Fruit fly (Drosophila melanogaster) whole organism, embryonic: ENCODE results near the gene cno.

Source experiments
- Atf6 ChIP-seq: fragments of 200-800 bp; sonication (Bioruptor generic); IDR thresholded peaks from 2 replicates; pipeline ENCODE4 v1.3.6; 2022; ENCODE audit warnings: missing biosample characterization, missing genetic modification characterization
- Awh ChIP-seq: fragments of 200-800 bp; sonication (Bioruptor generic); IDR thresholded peaks from 2 replicates; pipeline ENCODE4, ENCODE4 v1.3.6; 2022; ENCODE audit warnings: missing biosample characterization, missing genetic modification characterization
- Bgb ChIP-seq: fragments of 200-800 bp; sonication (Bioruptor generic); IDR thresholded peaks from 2 replicates; pipeline ENCODE4 v1.3.6; 2022; ENCODE audit warnings: missing biosample characterization, missing genetic modification characterization; ENCODE audit not compliant: partially characterized antibody
- CG10274 ChIP-seq: fragments of 200-800 bp; sonication (Bioruptor generic); optimal IDR thresholded peaks from 3 replicates; lab custom pipeline; 2017; ENCODE audit warnings: missing biosample characterization, mild to moderate bottlenecking, missing genetic modification characterization
- CG10565 ChIP-seq: fragments of 200-800 bp; sonication (Bioruptor generic); optimal IDR thresholded peaks from 3 replicates; lab custom pipeline; 2016; ENCODE audit warnings: missing biosample characterization, mild to moderate bottlenecking, missing genetic modification characterization
- CG11560 ChIP-seq: fragments of 200-800 bp; sonication (Bioruptor generic); IDR thresholded peaks from 3 replicates; pipeline ENCODE4 v1.3.6; 2022; ENCODE audit warnings: missing biosample characterization, missing genetic modification characterization
- CG11695 ChIP-seq: fragments of 200-800 bp; sonication (Bioruptor generic); IDR thresholded peaks from 3 replicates; pipeline ENCODE4 v1.3.6; 2022; ENCODE audit warnings: missing biosample characterization, missing genetic modification characterization
- CG12155 ChIP-seq: fragments of 200-800 bp; sonication (Bioruptor generic); optimal IDR thresholded peaks from 3 replicates; lab custom pipeline; 2016; ENCODE audit warnings: missing biosample characterization, missing genetic modification characterization
- CG12391 ChIP-seq: fragments of 200-800 bp; sonication (Bioruptor generic); optimal IDR thresholded peaks from 3 replicates; lab custom pipeline; 2018; ENCODE audit warnings: missing biosample characterization, mild to moderate bottlenecking, missing genetic modification characterization, moderate library complexity
- CG14710 ChIP-seq: fragments of 200-800 bp; sonication (Bioruptor generic); optimal IDR thresholded peaks from 3 replicates; lab custom pipeline; 2019; ENCODE audit warnings: missing biosample characterization, mild to moderate bottlenecking, missing genetic modification characterization, moderate library complexity
- CG14965 ChIP-seq: fragments of 200-800 bp; sonication (Bioruptor generic); optimal IDR thresholded peaks from 2 replicates; lab custom pipeline; 2016; ENCODE audit warnings: missing biosample characterization, missing genetic modification characterization, borderline replicate concordance
- CG18262 ChIP-seq: fragments of 200-800 bp; optimal IDR thresholded peaks from 3 replicates; lab custom pipeline; 2019; ENCODE audit warnings: missing biosample characterization, mild to moderate bottlenecking, missing genetic modification characterization, moderate library complexity
- CG30020 ChIP-seq: fragments of 200-800 bp; optimal IDR thresholded peaks from 2 replicates; lab custom pipeline; 2019; ENCODE audit warnings: missing biosample characterization, mild to moderate bottlenecking, missing genetic modification characterization, moderate library complexity
- CG3065 ChIP-seq: fragments of 200-800 bp; sonication (Bioruptor generic); optimal IDR thresholded peaks from 2 replicates; lab custom pipeline; 2016; ENCODE audit warnings: missing biosample characterization, missing genetic modification characterization
- CG3163 ChIP-seq: fragments of 200-800 bp; sonication (Bioruptor generic); optimal IDR thresholded peaks from 3 replicates; lab custom pipeline; 2016; ENCODE audit warnings: missing biosample characterization, missing genetic modification characterization
- CG3726 ChIP-seq: fragments of 200-800 bp; sonication (Bioruptor generic); IDR thresholded peaks from 3 replicates; pipeline ENCODE4, ENCODE4 v1.3.6; 2022; ENCODE audit warnings: missing biosample characterization, missing genetic modification characterization
- CG4404 ChIP-seq: fragments of 200-800 bp; sonication (Bioruptor generic); IDR thresholded peaks from 2 replicates; pipeline ENCODE4 v1.3.6; 2022; ENCODE audit warnings: missing biosample characterization, missing genetic modification characterization
- CG6254 ChIP-seq: fragments of 200-800 bp; sonication (Bioruptor generic); optimal IDR thresholded peaks from 3 replicates; lab custom pipeline; 2017; ENCODE audit warnings: mild to moderate bottlenecking, missing biosample characterization, missing genetic modification reagents, missing genetic modification characterization
- CG7556 ChIP-seq: fragments of 200-800 bp; sonication (Bioruptor generic); optimal IDR thresholded peaks from 2 replicates; lab custom pipeline; 2017; ENCODE audit warnings: missing biosample characterization, mild to moderate bottlenecking, missing genetic modification characterization
- CG9876 ChIP-seq: fragments of 200-800 bp; sonication (Bioruptor generic); optimal IDR thresholded peaks from 2 replicates; lab custom pipeline; 2016; ENCODE audit warnings: missing biosample characterization, missing genetic modification characterization
- Drgx ChIP-seq: fragments of 200-800 bp; sonication (Bioruptor generic); IDR thresholded peaks from 2 replicates; pipeline ENCODE4 v1.3.6; 2022; ENCODE audit warnings: missing biosample characterization, missing genetic modification characterization
- ERR ChIP-seq: fragments of 200-800 bp; sonication (Bioruptor generic); optimal IDR thresholded peaks from 2 replicates; lab custom pipeline; 2016; ENCODE audit warnings: missing biosample characterization, missing genetic modification characterization
- Ets65A ChIP-seq: fragments of 200-800 bp; sonication (Bioruptor generic); peaks from one replicate; lab custom pipeline; 2016; ENCODE audit warnings: missing biosample characterization, missing genetic modification characterization
- HLH54F ChIP-seq: fragments of 200-800 bp; sonication (Bioruptor generic); optimal IDR thresholded peaks from 3 replicates; lab custom pipeline; 2016; ENCODE audit warnings: missing biosample characterization, missing genetic modification characterization
- Hr51 ChIP-seq, 2 experiments: fragments of 200-800 bp; sonication (Bioruptor generic); optimal IDR thresholded peaks; 2 replicates in 1 of 2; 3 replicates in 1 of 2; lab custom pipeline; 2016 to 2018; ENCODE audit warnings: missing biosample characterization in 2 of 2, missing genetic modification characterization in 2 of 2, mild to moderate bottlenecking in 1 of 2, moderate library complexity in 1 of 2
- Lpt ChIP-seq: fragments of >200 bp; optimal IDR thresholded peaks from 2 replicates; lab custom pipeline; 2018; ENCODE audit warnings: missing biosample characterization, missing genetic modification characterization
- Max ChIP-seq: fragments of 200-800 bp; sonication (Bioruptor generic); optimal IDR thresholded peaks from 2 replicates; lab custom pipeline; 2016; ENCODE audit warnings: missing biosample characterization, mild to moderate bottlenecking, missing genetic modification characterization
- NFAT ChIP-seq: fragments of 200-800 bp; sonication (Bioruptor generic); IDR thresholded peaks from 2 replicates; pipeline ENCODE4 v1.3.6; 2022; ENCODE audit warnings: missing biosample characterization, missing genetic modification characterization
- TFAM ChIP-seq: fragments of 200-800 bp; sonication (Bioruptor generic); optimal IDR thresholded peaks from 2 replicates; lab custom pipeline; 2017; ENCODE audit warnings: missing biosample characterization, missing genetic modification characterization, inconsistent platforms
- bigmax ChIP-seq: fragments of 200-800 bp; sonication (Bioruptor generic); optimal IDR thresholded peaks from 2 replicates; lab custom pipeline; 2018; ENCODE audit warnings: missing biosample characterization, mild to moderate bottlenecking, missing genetic modification characterization
- caup ChIP-seq: fragments of 200-800 bp; sonication (Bioruptor generic); optimal IDR thresholded peaks from 3 replicates; lab custom pipeline; 2017; ENCODE audit warnings: missing biosample characterization, mild to moderate bottlenecking, missing genetic modification characterization, moderate library complexity; ENCODE audit not compliant: severe bottlenecking
- croc ChIP-seq: fragments of 200-800 bp; sonication (Bioruptor generic); conservative IDR thresholded peaks from 3 replicates; pipeline ENCODE4 v1.3.6; 2022; ENCODE audit warnings: missing biosample characterization, missing genetic modification characterization
- cwo ChIP-seq: fragments of 200-800 bp; sonication (Bioruptor generic); optimal IDR thresholded peaks from 3 replicates; lab custom pipeline; 2017; ENCODE audit warnings: missing biosample characterization, missing genetic modification characterization, mild to moderate bottlenecking, moderate library complexity, missing genetic modification reagents
- dysf ChIP-seq: fragments of 200-800 bp; sonication (Bioruptor generic); IDR thresholded peaks from 3 replicates; pipeline ENCODE4 v1.3.6; 2022; ENCODE audit warnings: missing biosample characterization, missing genetic modification characterization
- grn ChIP-seq: fragments of 200-800 bp; sonication (Bioruptor generic); optimal IDR thresholded peaks from 3 replicates; lab custom pipeline; 2017; ENCODE audit warnings: missing biosample characterization, missing genetic modification characterization
- her ChIP-seq: fragments of 200-800 bp; sonication (Bioruptor generic); optimal IDR thresholded peaks from 2 replicates; lab custom pipeline; 2016; ENCODE audit warnings: missing biosample characterization, missing genetic modification characterization
- hth ChIP-seq: fragments of >200 bp; optimal IDR thresholded peaks from 2 replicates; lab custom pipeline; 2017; ENCODE audit warnings: inconsistent platforms
- ind ChIP-seq: fragments of 200-800 bp; sonication (Bioruptor generic); optimal IDR thresholded peaks from 3 replicates; lab custom pipeline; 2016; ENCODE audit warnings: missing biosample characterization, missing genetic modification characterization
- lola ChIP-seq, 3 experiments: fragments of >200 bp in 2 of 3; fragments of 200-800 bp in 1 of 3; sonication (Bioruptor generic) in 1 of 3; optimal IDR thresholded peaks; 2 replicates each; lab custom pipeline; 2017 to 2019; ENCODE audit warnings: missing biosample characterization in 3 of 3, missing genetic modification characterization in 3 of 3, mild to moderate bottlenecking in 1 of 3, moderate library complexity in 1 of 3
- mirr ChIP-seq: fragments of 200-800 bp; sonication (Bioruptor generic); optimal IDR thresholded peaks from 3 replicates; lab custom pipeline; 2018; ENCODE audit warnings: missing biosample characterization, mild to moderate bottlenecking, missing genetic modification characterization
- nerfin-2 ChIP-seq: fragments of 200-800 bp; sonication (Bioruptor generic); IDR thresholded peaks from 2 replicates; pipeline ENCODE4 v1.3.6; 2022; ENCODE audit warnings: missing biosample characterization, missing genetic modification characterization; ENCODE audit not compliant: partially characterized antibody
- nmo ChIP-seq: fragments of 200-800 bp; sonication (Bioruptor generic); optimal IDR thresholded peaks from 2 replicates; lab custom pipeline; 2018; ENCODE audit warnings: missing biosample characterization, mild to moderate bottlenecking, missing genetic modification characterization, moderate library complexity
- onecut ChIP-seq: fragments of 200-800 bp; sonication (Bioruptor generic); IDR thresholded peaks from 2 replicates; pipeline ENCODE4 v1.3.6; 2022; ENCODE audit warnings: missing biosample characterization, missing genetic modification characterization
- sisA ChIP-seq: fragments of 200-800 bp; sonication (Bioruptor generic); IDR thresholded peaks from 2 replicates; pipeline ENCODE4 v1.3.6; 2022; ENCODE audit warnings: missing biosample characterization, missing genetic modification characterization
- so ChIP-seq: fragments of 200-800 bp; sonication (Bioruptor generic); IDR thresholded peaks from 3 replicates; pipeline ENCODE4 v1.3.6; 2022; ENCODE audit warnings: missing biosample characterization, missing genetic modification characterization
- stwl ChIP-seq: fragments of 200-800 bp; sonication (Bioruptor generic); optimal IDR thresholded peaks from 3 replicates; lab custom pipeline; 2018; ENCODE audit warnings: missing biosample characterization, mild to moderate bottlenecking, missing genetic modification characterization, moderate library complexity
- unc-4 ChIP-seq: fragments of 200-800 bp; sonication (Bioruptor generic); IDR thresholded peaks from 2 replicates; pipeline ENCODE4 v1.3.6; 2022; ENCODE audit warnings: missing biosample characterization, missing genetic modification characterization; ENCODE audit not compliant: partially characterized antibody
- wdn ChIP-seq: fragments of 200-800 bp; sonication (Bioruptor generic); IDR thresholded peaks from 2 replicates; pipeline ENCODE4 v1.3.6; 2022; ENCODE audit warnings: missing biosample characterization, missing genetic modification characterization

Gene cno

dm6 chr3R:5263311-5264250 lies 46.3 kb upstream of the cno start (continued):
- peak; percentile 92 for TF ChIP-seq CG7556 (GFP tag; lab: Kevin White, UChicago)
- no peak for TF ChIP-seq her (GFP tag; lab: Kevin White, UChicago)
- peak; percentile 73 for TF ChIP-seq CG6254 (GFP tag; lab: Kevin White, UChicago)
- TF ChIP-seq Bgb (GFP tag; lab: Robert Waterston, UW): no peak
- TF ChIP-seq cwo (GFP tag; lab: Kevin White, UChicago): peak; percentile 97
- peak; percentile 73; the same call in 2 of the 3 replicates for TF ChIP-seq CG11560 (tag; lab: Robert Waterston, UW)
- TF ChIP-seq lola (GFP tag; optimal IDR thresholded peaks at IDR 0.05; lab: Kevin White, UChicago): peak in 1 of 3 experiments; percentile 81
- TF ChIP-seq Lpt (GFP tag; lab: Kevin White, UChicago): no peak
- TF ChIP-seq CG30020: peak; percentile 66
- peak; percentile 69 for TF ChIP-seq mirr
- no peak for TF ChIP-seq CG14965 (GFP tag; lab: Kevin White, UChicago)
- no peak for TF ChIP-seq TFAM
- TF ChIP-seq dysf (GFP tag; lab: Robert Waterston, UW): peak; percentile 77
- no peak for TF ChIP-seq hth (lab: Kevin White, UChicago)
- TF ChIP-seq nerfin-2 (GFP tag; lab: Robert Waterston, UW): no peak
- peak; percentile 38 for TF ChIP-seq ERR (GFP tag; lab: Kevin White, UChicago)
- peak; percentile 69 for TF ChIP-seq Max
- TF ChIP-seq grn (GFP tag; lab: Kevin White, UChicago): no peak
- peak; percentile 90 for TF ChIP-seq CG12391 (tag; lab: Kevin White, UChicago)
- TF ChIP-seq CG9876: no peak
- peak; percentile 35 for TF ChIP-seq CG3065 (GFP tag; lab: Kevin White, UChicago)
- peak; percentile 90 for TF ChIP-seq CG11695 (GFP tag; lab: Robert Waterston, UW)
- peak; percentile 83 for TF ChIP-seq ind (GFP tag; lab: Kevin White, UChicago)
- TF ChIP-seq HLH54F: no peak
- no peak for TF ChIP-seq stwl (tag; lab: Kevin White, UChicago)
- TF ChIP-seq Awh: peak; percentile 18; the same call in 1 of the 2 replicates
- peak; percentile 46 for TF ChIP-seq CG12155 (GFP tag; lab: Kevin White, UChicago)
- peak; percentile 67; the same call in 1 of the 2 replicates for TF ChIP-seq sisA
- peak; percentile 46; the same call in 2 of the 3 replicates for TF ChIP-seq croc (GFP tag; lab: Robert Waterston, UW)
- peak; percentile 33 for TF ChIP-seq CG10565 (GFP tag; lab: Kevin White, UChicago)
- peak; percentile 92 for TF ChIP-seq CG18262 (tag; lab: Kevin White, UChicago)
- no peak; the same call in none of the 2 replicates for TF ChIP-seq onecut (GFP tag; lab: Robert Waterston, UW)
- TF ChIP-seq Ets65A (GFP tag; lab: Kevin White, UChicago): peak; percentile 64
- peak; percentile 93 for TF ChIP-seq nmo
- peak; percentile 88; the same call in 2 of the 3 replicates for TF ChIP-seq so
- TF ChIP-seq caup (GFP tag; lab: Kevin White, UChicago): peak; percentile 87
- TF ChIP-seq unc-4 (GFP tag; lab: Robert Waterston, UW): no peak
- TF ChIP-seq bigmax (GFP tag; lab: Kevin White, UChicago): no peak
- peak; percentile 20 for TF ChIP-seq Atf6
- TF ChIP-seq CG3726 (GFP tag; lab: Robert Waterston, UW): 0 out of 3 replicates have a peak, but pooled peaks have one; percentile 64
- TF ChIP-seq NFAT (GFP tag; lab: Robert Waterston, UW): 0 out of 2 replicates have a peak, but pooled peaks have one; percentile 29
- TF ChIP-seq CG14710 (tag; lab: Kevin White, UChicago): peak; percentile 84
- TF ChIP-seq wdn (GFP tag; lab: Robert Waterston, UW): peak; percentile 24; the same call in 1 of the 2 replicates
- no peak for TF ChIP-seq CG3163 (GFP tag; lab: Kevin White, UChicago)
- peak; percentile 23; the same call in 1 of the 2 replicates for TF ChIP-seq Drgx (GFP tag; lab: Robert Waterston, UW)
- TF ChIP-seq CG4404 (GFP tag; lab: Robert Waterston, UW): peak; percentile 61
- peak; percentile 67 for TF ChIP-seq CG10274 (GFP tag; lab: Kevin White, UChicago)
- TF ChIP-seq Hr51 (GFP tag; optimal IDR thresholded peaks at IDR 0.05; lab: Kevin White, UChicago): peak in 1 of 2 experiments; percentile 95
